Worm (Caenorhabditis elegans): Measurements from ENCODE around the gene srw-32.

DNA sequence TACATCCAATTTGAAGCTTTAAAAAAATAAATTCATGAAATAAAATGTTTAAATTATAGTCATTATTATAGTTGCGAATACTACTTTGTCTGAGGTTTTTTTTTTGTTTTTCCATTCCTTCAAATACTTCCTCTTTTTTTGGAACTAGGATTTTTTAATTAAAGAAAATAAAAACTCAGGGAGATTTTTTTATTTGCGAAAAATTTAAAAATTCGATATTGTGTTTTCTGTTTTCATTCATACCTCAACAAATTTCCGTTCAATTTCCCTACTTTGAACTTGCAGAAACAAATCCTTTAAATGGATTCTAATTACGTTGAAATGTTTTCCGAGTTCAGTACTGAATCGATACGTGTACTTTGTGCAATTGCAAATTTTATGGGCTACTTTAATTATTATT is at the start of gene srw-32:
- no peak for TF ChIP-seq skn-1 (tag; optimal IDR thresholded peaks at IDR 0.05)
- no peak for TF ChIP-seq nhr-25 (tag; optimal IDR thresholded peaks at IDR 0.05)
- no peak for TF ChIP-seq nhr-6 (tag; optimal IDR thresholded peaks at IDR 0.05)
- no peak for TF ChIP-seq lin-13 (GFP tag; optimal IDR thresholded peaks at IDR 0.05)
- no peak for TF ChIP-seq elt-3 (tag; optimal IDR thresholded peaks at IDR 0.05)
- TF ChIP-seq egl-27 (tag; optimal IDR thresholded peaks at IDR 0.05) = no peak

All from whole organism, L2 larva.